Worm (Caenorhabditis elegans) whole organism, early embryonic: ENCODE results near the gene dyf-3.

ENCODE experiments used
- B0310.2 ChIP-seq: sonication (generic microtip); optimal IDR thresholded peaks from 2 replicates; lab custom pipeline; 2016; ENCODE audit warnings: mild to moderate bottlenecking, missing genetic modification characterization, missing compliant biosample characterization
- aly-1 ChIP-seq: sonication (generic microtip); optimal IDR thresholded peaks from 2 replicates; lab custom pipeline; 2016; ENCODE audit warnings: missing genetic modification characterization, missing compliant biosample characterization
- ama-1 ChIP-seq: fragments of 150-350 bp; optimal IDR thresholded peaks from 2 replicates; lab custom pipeline; 2014
- ceh-13 ChIP-seq: fragments of 200-800 bp; sonication (Bioruptor generic); optimal IDR thresholded peaks from 2 replicates; lab custom pipeline; 2018; ENCODE audit warnings: mild to moderate bottlenecking, missing genetic modification characterization, missing compliant biosample characterization
- flt-1 ChIP-seq: fragments of 200-800 bp; sonication (Bioruptor generic); IDR thresholded peaks from 2 replicates; pipeline ENCODE4 v1.3.6; 2022; ENCODE audit warnings: missing genetic modification characterization, missing compliant biosample characterization
- hnd-1 ChIP-seq: sonication (generic microtip); optimal IDR thresholded peaks from 2 replicates; lab custom pipeline; 2016; ENCODE audit warnings: missing genetic modification characterization, missing compliant biosample characterization
- tra-4 ChIP-seq: sonication (generic microtip); optimal IDR thresholded peaks from 2 replicates; lab custom pipeline; 2017; ENCODE audit warnings: missing genetic modification characterization, missing compliant biosample characterization

DNA sequence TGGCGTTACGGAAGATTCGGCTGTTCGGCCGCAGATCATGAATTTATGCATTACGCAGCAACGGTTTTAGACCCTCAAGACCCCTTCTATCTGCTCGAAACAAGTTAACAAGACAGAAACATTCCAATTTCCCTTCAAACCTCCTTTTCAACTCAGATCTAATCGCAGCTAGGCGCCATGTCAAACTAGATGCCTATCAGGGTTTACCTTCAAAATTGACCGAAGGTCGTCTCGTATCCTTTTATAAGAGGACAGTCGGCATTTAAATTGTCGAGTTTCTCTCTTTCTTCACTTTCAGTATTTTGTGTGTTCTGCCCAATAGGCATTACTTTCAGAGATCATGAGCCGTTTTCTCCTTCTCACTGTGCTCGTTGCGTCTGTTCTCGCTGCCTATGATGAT lies 39.0 kb upstream of the dyf-3 start, which contains the start of gene grd-13:
- TF ChIP-seq flt-1 (GFP tag; lab: Robert Waterston, UW) (no peak), hnd-1 (no peak), tra-4 (tag; lab: Kevin White, UChicago) (no peak), ceh-13 (GFP tag; lab: Kevin White, UChicago) (no peak), aly-1 (tag; lab: Kevin White, UChicago) (no peak), ama-1 (lab: Kevin White, UChicago) (no peak), B0310.2 (tag; lab: Kevin White, UChicago) (no peak)
